Worm (Caenorhabditis elegans) whole organism, late embryonic: ENCODE data around the gene cdc-48.2.

Experiments used
- ceh-30 ChIP-seq: fragments of 150-350 bp; optimal IDR thresholded peaks from 2 replicates; lab custom pipeline; 2014; ENCODE audit warnings: missing biosample characterization, missing genetic modification characterization
- ceh-45 ChIP-seq: fragments of 200-800 bp; sonication (Bioruptor generic); IDR thresholded peaks from 2 replicates; pipeline ENCODE4 v1.3.6; 2022; ENCODE audit warnings: missing genetic modification reagents, missing genetic modification characterization, missing compliant biosample characterization
- che-1 ChIP-seq: sonication (generic microtip); optimal IDR thresholded peaks from 2 replicates; lab custom pipeline; 2016; ENCODE audit warnings: mild to moderate bottlenecking, missing genetic modification characterization, missing compliant biosample characterization
- ets-4 ChIP-seq: sonication (generic microtip); optimal IDR thresholded peaks from 2 replicates; lab custom pipeline; 2016; ENCODE audit warnings: missing genetic modification characterization, missing compliant biosample characterization
- hlh-8 ChIP-seq: sonication (generic microtip); optimal IDR thresholded peaks from 2 replicates; lab custom pipeline; 2016; ENCODE audit warnings: missing genotype, missing genetic modification characterization, missing compliant biosample characterization
- pqm-1 ChIP-seq: sonication (generic microtip); optimal IDR thresholded peaks from 2 replicates; lab custom pipeline; 2016; ENCODE audit warnings: missing genetic modification characterization, missing compliant biosample characterization
- sox-4 ChIP-seq: sonication (generic microtip); optimal IDR thresholded peaks from 2 replicates; lab custom pipeline; 2017; ENCODE audit warnings: mild to moderate bottlenecking, missing genetic modification characterization, inconsistent platforms, missing compliant biosample characterization
- tbx-2 ChIP-seq: sonication (generic microtip); optimal IDR thresholded peaks from 2 replicates; lab custom pipeline; 2016; ENCODE audit warnings: missing genetic modification characterization, missing compliant biosample characterization
- ttx-3 ChIP-seq: sonication (generic microtip); optimal IDR thresholded peaks from 2 replicates; lab custom pipeline; 2016; ENCODE audit warnings: missing genetic modification reagents, missing genetic modification characterization, missing compliant biosample characterization

DNA sequence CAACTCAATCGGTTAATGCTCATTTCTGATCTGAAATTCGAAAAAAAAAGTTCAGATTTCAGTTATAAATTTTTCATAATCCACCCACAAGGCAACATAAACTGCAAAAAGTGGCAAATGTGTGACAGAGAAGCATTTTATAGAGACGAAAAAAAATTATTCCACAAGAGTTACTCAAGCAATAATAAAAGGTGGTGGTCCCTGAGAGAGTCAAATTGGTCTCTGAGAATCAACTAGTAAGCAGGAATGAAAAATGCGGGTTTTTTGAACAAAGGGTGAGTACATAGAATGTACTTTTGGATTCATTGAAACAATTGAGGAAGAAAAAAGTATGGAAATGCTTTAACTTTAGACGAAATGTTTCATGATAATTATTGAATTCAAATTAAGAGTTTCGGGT, 32.1 kb downstream of the cdc-48.2 start, which contains the start of gene T05C12.11:
- TF ChIP-seq ets-4 (tag; lab: Kevin White, UChicago) (no peak), hlh-8 (tag; lab: Kevin White, UChicago) (no peak), tbx-2 (tag; lab: Kevin White, UChicago) (no peak), ttx-3 (no peak), ceh-45 (GFP tag; lab: Robert Waterston, UW) (no peak), sox-4 (tag; lab: Kevin White, UChicago) (no peak), pqm-1 (tag; lab: Kevin White, UChicago) (no peak), che-1 (tag; lab: Kevin White, UChicago) (no peak), ceh-30 (tag; lab: Kevin White, UChicago) (no peak)
